Worm (Caenorhabditis elegans) whole organism, young adult: ENCODE measurements around the gene F54B11.11.

Source experiments
- K11D2.4 ChIP-seq: fragments of 200-800 bp; sonication (Bioruptor generic); IDR thresholded peaks from 2 replicates; pipeline ENCODE4 v1.3.6; 2022; ENCODE audit warnings: missing genetic modification reagents, missing genetic modification characterization, missing compliant biosample characterization
- Y67H2A.10 ChIP-seq: fragments of 200-800 bp; sonication (Bioruptor generic); conservative IDR thresholded peaks from 2 replicates; pipeline ENCODE4 v1.3.6; 2022; ENCODE audit warnings: missing genetic modification reagents, missing genetic modification characterization, missing compliant biosample characterization
- aptf-2 ChIP-seq: fragments of 200-800 bp; sonication (Bioruptor generic); conservative IDR thresholded peaks from 2 replicates; pipeline ENCODE4 v1.3.6; 2022; ENCODE audit warnings: missing genetic modification reagents, missing genetic modification characterization, missing compliant biosample characterization
- hrde-1 ChIP-seq: sonication (generic microtip); optimal IDR thresholded peaks from 2 replicates; lab custom pipeline; 2016; ENCODE audit warnings: missing genetic modification characterization, mild to moderate bottlenecking, missing compliant biosample characterization, moderate library complexity, missing genotype, missing genetic modification reagents, borderline replicate concordance
- nhr-179 ChIP-seq: sonication (generic microtip); optimal IDR thresholded peaks from 2 replicates; lab custom pipeline; 2016; ENCODE audit warnings: mild to moderate bottlenecking, missing genetic modification characterization, missing compliant biosample characterization
- nhr-27 ChIP-seq: fragments of 200-800 bp; sonication (Bioruptor generic); optimal IDR thresholded peaks from 2 replicates; lab custom pipeline; 2018; ENCODE audit warnings: mild to moderate bottlenecking, missing genetic modification characterization, moderate library complexity, missing compliant biosample characterization

DNA sequence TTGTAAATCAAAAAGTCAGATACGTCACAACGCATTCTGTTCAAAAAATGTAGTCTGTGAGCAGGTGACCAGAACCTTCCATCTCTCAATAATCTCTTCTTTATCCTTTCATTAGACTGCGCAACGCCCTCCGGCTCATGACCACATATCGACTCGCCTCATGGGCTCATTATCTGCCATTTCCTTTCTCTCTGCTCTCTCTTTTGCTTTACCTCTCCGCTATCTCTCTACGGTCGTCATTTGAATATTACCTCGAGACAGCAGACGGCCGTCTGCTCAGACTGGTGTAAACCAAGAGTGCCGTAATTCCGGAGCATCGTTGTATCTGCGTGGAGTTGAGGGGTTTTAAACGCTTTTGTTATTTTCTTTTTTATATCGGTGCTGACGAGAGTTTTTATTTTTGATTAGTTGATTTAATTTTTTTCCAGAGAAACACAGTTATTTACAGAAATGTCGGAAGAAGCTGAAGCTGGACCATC, 19.5 kb downstream of the F54B11.11 start, which contains the start of gene bra-1:
- TF ChIP-seq Y67H2A.10 (GFP tag; lab: Robert Waterston, UW) (no peak), aptf-2 (GFP tag; lab: Robert Waterston, UW) (no peak), K11D2.4 (GFP tag; lab: Robert Waterston, UW) (no peak), nhr-27 (tag; lab: Kevin White, UChicago) (no peak), nhr-179 (tag; lab: Kevin White, UChicago) (no peak), hrde-1 (no peak)
